Fruit fly (Drosophila melanogaster) whole organism, adult: Measurements from ENCODE around the gene CG7810.

Experiments used
- Crg-1 ChIP-seq: fragments of 200-800 bp; sonication (Bioruptor generic); optimal IDR thresholded peaks from 2 replicates; lab custom pipeline; 2016; ENCODE audit warnings: missing biosample characterization, missing genetic modification characterization
- Mnt ChIP-seq: fragments of 200-800 bp; sonication (Bioruptor generic); optimal IDR thresholded peaks from 2 replicates; lab custom pipeline; 2016; ENCODE audit warnings: missing biosample characterization, mild to moderate bottlenecking, missing genetic modification characterization
- cnc ChIP-seq, 2 experiments: fragments of >200 bp; optimal IDR thresholded peaks; 2 replicates each; lab custom pipeline; 2017
- ovo ChIP-seq: fragments of 200-800 bp; sonication (Bioruptor generic); optimal IDR thresholded peaks from 2 replicates; lab custom pipeline; 2016; ENCODE audit warnings: missing biosample characterization, missing genetic modification characterization

DNA sequence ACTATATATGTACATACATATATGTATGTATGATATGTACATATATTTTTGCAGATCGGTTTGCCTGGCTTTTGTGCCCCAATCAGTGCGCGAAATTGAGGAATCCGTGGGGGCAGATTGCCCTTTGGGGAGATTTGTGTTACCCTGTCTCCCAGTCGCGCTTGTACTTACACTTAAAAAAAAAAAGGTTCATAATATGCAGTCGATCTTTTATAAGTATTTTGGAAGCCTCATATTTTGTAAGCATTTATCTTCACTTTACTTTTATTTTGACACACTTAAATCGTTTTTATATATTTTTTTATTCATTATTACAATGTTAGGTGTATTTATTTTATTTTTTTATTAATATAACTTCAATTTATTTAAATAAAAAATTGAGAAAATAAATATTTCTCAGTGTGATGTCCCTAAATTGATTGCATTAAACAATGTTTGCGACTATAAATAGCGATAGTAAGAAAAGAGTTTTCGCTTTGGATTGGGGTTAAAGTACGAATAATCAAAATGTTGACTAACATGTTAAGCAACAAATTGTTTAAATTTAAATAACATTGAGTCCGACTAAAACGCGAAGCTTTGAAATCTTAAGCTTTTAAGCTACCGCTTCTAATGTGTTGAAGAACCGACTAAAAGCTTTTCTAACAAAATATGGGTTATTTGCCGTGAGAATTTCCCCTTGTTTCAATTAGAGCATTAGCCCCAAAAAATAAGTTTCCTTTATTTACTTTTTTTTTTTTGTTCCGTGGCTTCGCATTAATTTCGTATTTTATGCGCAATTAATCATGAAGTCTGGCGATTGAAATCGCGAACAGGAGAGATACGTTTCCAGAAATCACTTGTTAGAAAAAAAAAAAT is 15.6 kb upstream of the CG7810 start:
- TF ChIP-seq cnc (optimal IDR thresholded peaks at IDR 0.05; lab: Kevin White, UChicago) (no peak), ovo (GFP tag; lab: Kevin White, UChicago) (no peak), Mnt (GFP tag; lab: Kevin White, UChicago) (no peak), Crg-1 (GFP tag; lab: Kevin White, UChicago) (no peak)
